Worm (Caenorhabditis elegans): Measurements from ENCODE around the gene acs-20.

Gene acs-20

DNA sequence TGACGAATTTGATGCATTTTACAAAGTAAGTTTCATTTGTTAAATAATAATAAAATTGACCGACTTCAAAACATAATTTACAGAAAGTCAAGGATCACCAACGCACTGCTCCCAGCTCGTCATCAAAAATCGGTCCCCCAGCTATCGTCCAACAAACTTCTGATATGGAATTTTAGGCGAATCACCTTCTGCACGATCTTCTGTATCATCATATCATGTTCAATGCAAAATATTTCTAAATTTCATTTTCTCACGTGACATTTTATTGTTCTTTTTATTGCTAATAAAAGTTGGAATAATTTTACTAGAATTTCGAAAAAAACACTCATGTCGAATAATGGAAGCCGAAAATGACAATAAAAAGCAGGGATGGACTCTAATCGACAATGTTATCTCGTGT, 11.7 kb upstream of the acs-20 start, which contains the start of gene acl-13:
acl-13 (plus strand) TSS at position 301 of the 400 bp plus-strand sequence.
- TF ChIP-seq elt-1 (tag; optimal IDR thresholded peaks at IDR 0.05) (no peak), mbf-1 (tag; optimal IDR thresholded peaks at IDR 0.05) (no peak), lsy-2 (tag; optimal IDR thresholded peaks at IDR 0.05) (no peak), nhr-12 (tag; optimal IDR thresholded peaks at IDR 0.05) (no peak), sma-9 (GFP tag; optimal IDR thresholded peaks at IDR 0.05) (no peak), sma-9 (tag; optimal IDR thresholded peaks at IDR 0.05) (no peak), R02D3.7 (tag; optimal IDR thresholded peaks at IDR 0.05) (no peak), nhr-6 (tag; optimal IDR thresholded peaks at IDR 0.05) (no peak), ceh-82 (tag; optimal IDR thresholded peaks at IDR 0.05) (no peak), peb-1 (tag; optimal IDR thresholded peaks at IDR 0.05) (no peak), unc-39 (tag; optimal IDR thresholded peaks at IDR 0.05) (no peak), nhr-77 (tag; optimal IDR thresholded peaks at IDR 0.05) (no peak), ztf-4 (tag; optimal IDR thresholded peaks at IDR 0.05) (no peak), lin-13 (GFP tag; optimal IDR thresholded peaks at IDR 0.05) (no peak), skn-1 (tag; optimal IDR thresholded peaks at IDR 0.05) (no peak), snpc-4 (tag; optimal IDR thresholded peaks at IDR 0.05) (no peak), C34F6.9 (tag; optimal IDR thresholded peaks at IDR 0.05) (no peak), dmd-4 (tag; optimal IDR thresholded peaks at IDR 0.05) (no peak)

DNA sequence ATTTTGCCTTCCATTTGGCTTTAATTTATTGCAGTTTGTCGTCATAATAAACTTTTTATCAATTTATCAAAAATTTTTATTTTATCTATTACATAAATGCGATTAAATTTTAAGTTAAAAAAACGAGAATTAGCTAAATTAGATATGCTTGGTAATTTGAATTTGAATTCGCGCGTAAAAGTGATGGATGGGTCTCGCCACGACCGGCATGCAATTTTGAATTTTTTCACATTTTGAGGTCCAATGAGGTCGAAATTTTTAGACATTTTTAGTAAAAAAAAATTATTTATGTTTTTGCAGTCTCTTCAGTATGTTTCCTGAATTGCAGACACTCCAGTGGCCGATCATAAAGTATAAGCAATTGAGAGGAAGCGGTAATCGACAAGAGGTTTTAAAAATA, 10.1 kb upstream of the acs-20 start, which contains the start of gene dsb-1:
dsb-1 (plus strand) TSS at position 301 of the 400 bp plus-strand sequence.
- TF ChIP-seq ztf-1 (GFP tag; conservative IDR thresholded peaks at IDR 0.05) (no peak), unc-39 (tag; optimal IDR thresholded peaks at IDR 0.05) (no peak), alr-1 (tag; optimal IDR thresholded peaks at IDR 0.05) (no peak), ztf-11 (tag; optimal IDR thresholded peaks at IDR 0.05) (no peak)

DNA sequence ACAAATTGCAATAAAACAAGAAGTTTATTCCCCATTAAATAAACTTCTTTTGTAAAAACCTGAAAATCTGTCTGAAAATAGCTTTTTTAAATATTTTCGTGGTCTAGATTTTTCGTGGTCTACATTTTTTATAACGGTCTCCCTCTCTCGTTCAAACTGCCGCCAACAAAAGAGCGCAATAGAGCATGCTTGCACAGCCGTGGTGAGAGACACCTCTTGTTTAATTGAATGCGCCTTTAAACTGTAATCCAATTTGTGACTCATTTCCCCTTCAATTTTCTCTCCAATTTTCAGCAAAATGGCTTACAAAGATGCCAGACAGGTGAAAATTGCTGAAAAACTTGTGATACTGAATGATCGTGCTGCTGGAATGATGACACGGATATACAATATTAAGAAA, 5.6 kb upstream of the acs-20 start, which contains the start of gene gex-3:
gex-3 (plus strand) TSS at position 295 of the 400 bp plus-strand sequence.
- TF ChIP-seq nhr-21 (tag; optimal IDR thresholded peaks at IDR 0.05) (peak; percentile 65), lsy-2 (tag; optimal IDR thresholded peaks at IDR 0.05) (peak; percentile 78 to 95), fos-1 (tag; optimal IDR thresholded peaks at IDR 0.05) (peak; percentile 80), nhr-25 (tag; optimal IDR thresholded peaks at IDR 0.05) (peak; percentile 71), nhr-12 (tag; optimal IDR thresholded peaks at IDR 0.05) (no peak), alr-1 (tag; optimal IDR thresholded peaks at IDR 0.05) (no peak), mdl-1 (tag; optimal IDR thresholded peaks at IDR 0.05) (no peak), mbf-1 (tag; optimal IDR thresholded peaks at IDR 0.05) (no peak), nhr-23 (tag; optimal IDR thresholded peaks at IDR 0.05) (no peak), ztf-1 (GFP tag; conservative IDR thresholded peaks at IDR 0.05) (no peak), R02D3.7 (tag; optimal IDR thresholded peaks at IDR 0.05) (no peak), snpc-4 (tag; optimal IDR thresholded peaks at IDR 0.05) (no peak), nhr-77 (tag; optimal IDR thresholded peaks at IDR 0.05) (no peak), dmd-4 (tag; optimal IDR thresholded peaks at IDR 0.05) (no peak), mab-5 (tag; optimal IDR thresholded peaks at IDR 0.05) (peak; percentile 22), sem-4 (tag; optimal IDR thresholded peaks at IDR 0.05) (peak; percentile 72), ztf-11 (tag; optimal IDR thresholded peaks at IDR 0.05) (no peak), skn-1 (tag; optimal IDR thresholded peaks at IDR 0.05) (no peak), peb-1 (tag; optimal IDR thresholded peaks at IDR 0.05) (no peak), ama-1 (optimal IDR thresholded peaks at IDR 0.05) (peak; percentile 56), nhr-11 (tag; optimal IDR thresholded peaks at IDR 0.05) (no peak), nhr-129 (tag; optimal IDR thresholded peaks at IDR 0.05) (peak; percentile 99), unc-39 (tag; optimal IDR thresholded peaks at IDR 0.05) (no peak), nhr-10 (tag; optimal IDR thresholded peaks at IDR 0.05) (no peak), C34F6.9 (tag; optimal IDR thresholded peaks at IDR 0.05) (peak; percentile 85), crh-2 (tag; optimal IDR thresholded peaks at IDR 0.05) (peak; percentile 87), sma-9 (GFP tag; optimal IDR thresholded peaks at IDR 0.05) (peak; percentile 81), sma-9 (tag; optimal IDR thresholded peaks at IDR 0.05) (no peak), gmeb-1 (tag; optimal IDR thresholded peaks at IDR 0.05) (peak; percentile 95), lin-39 (tag; optimal IDR thresholded peaks at IDR 0.05) (no peak), ceh-16 (tag; optimal IDR thresholded peaks at IDR 0.05) (peak; percentile 45), unc-55 (GFP tag; optimal IDR thresholded peaks at IDR 0.05) (peak; percentile 97), lin-13 (GFP tag; optimal IDR thresholded peaks at IDR 0.05) (peak; percentile 91), zag-1 (tag; optimal IDR thresholded peaks at IDR 0.05) (peak; percentile 63), sma-3 (GFP tag; optimal IDR thresholded peaks at IDR 0.05) (peak; percentile 64), blmp-1 (tag; optimal IDR thresholded peaks at IDR 0.05; ENCODE audit: insufficient read depth) (no peak), elt-1 (tag; optimal IDR thresholded peaks at IDR 0.05) (no peak), lin-11 (tag; optimal IDR thresholded peaks at IDR 0.05) (peak; percentile 79), egl-27 (tag; optimal IDR thresholded peaks at IDR 0.05) (peak; percentile 12), F13H6.1 (tag; optimal IDR thresholded peaks at IDR 0.05) (peak; percentile 48), unc-62 (GFP tag; optimal IDR thresholded peaks at IDR 0.05) (no peak), aly-2 (tag; optimal IDR thresholded peaks at IDR 0.05) (no peak), elt-3 (tag; optimal IDR thresholded peaks at IDR 0.05) (no peak), Y55F3AM.14 (GFP tag; optimal IDR thresholded peaks at IDR 0.05) (no peak), ceh-82 (tag; optimal IDR thresholded peaks at IDR 0.05) (no peak), nhr-237 (tag; optimal IDR thresholded peaks at IDR 0.05) (no peak), ZK546.5 (tag; optimal IDR thresholded peaks at IDR 0.05) (peak; percentile 73)

All from whole organism, L2 larva.